Fruit fly (Drosophila melanogaster) whole organism, embryonic: Measurements from ENCODE around the gene Syx8.

Source experiments
- ATbp ChIP-seq: fragments of 200-800 bp; sonication (Bioruptor generic); optimal IDR thresholded peaks from 2 replicates; lab custom pipeline; 2017; ENCODE audit warnings: missing biosample characterization, mild to moderate bottlenecking, missing genetic modification characterization, missing genetic modification reagents
- B-H2 ChIP-seq: fragments of 200-800 bp; sonication (Bioruptor generic); optimal IDR thresholded peaks from 2 replicates; lab custom pipeline; 2018; ENCODE audit warnings: missing biosample characterization, mild to moderate bottlenecking, missing genetic modification characterization
- Bgb ChIP-seq: fragments of 200-800 bp; sonication (Bioruptor generic); IDR thresholded peaks from 2 replicates; pipeline ENCODE4 v1.3.6; 2022; ENCODE audit warnings: missing biosample characterization, missing genetic modification characterization; ENCODE audit not compliant: partially characterized antibody
- BtbVII ChIP-seq: fragments of 200-800 bp; sonication (Bioruptor generic); optimal IDR thresholded peaks from 3 replicates; lab custom pipeline; 2017; ENCODE audit warnings: missing biosample characterization, mild to moderate bottlenecking, missing genetic modification characterization
- CG10654 ChIP-seq: fragments of 200-800 bp; sonication (Bioruptor generic); optimal IDR thresholded peaks from 2 replicates; lab custom pipeline; 2016; ENCODE audit warnings: missing biosample characterization, missing genetic modification characterization
- CG11085 ChIP-seq: fragments of 200-800 bp; sonication (Bioruptor generic); IDR thresholded peaks from 2 replicates; pipeline ENCODE4 v1.3.6; 2022; ENCODE audit warnings: missing biosample characterization, missing genetic modification characterization
- CG12104 ChIP-seq: fragments of 200-800 bp; sonication (Bioruptor generic); optimal IDR thresholded peaks from 3 replicates; lab custom pipeline; 2016; ENCODE audit warnings: missing biosample characterization, missing genetic modification characterization
- CG12744 ChIP-seq: fragments of 200-800 bp; sonication (Bioruptor generic); optimal IDR thresholded peaks from 2 replicates; lab custom pipeline; 2016; ENCODE audit warnings: missing biosample characterization, missing genetic modification characterization
- CG13624 ChIP-seq: fragments of 200-800 bp; sonication (Bioruptor generic); optimal IDR thresholded peaks from 2 replicates; lab custom pipeline; 2016; ENCODE audit warnings: missing biosample characterization, missing genetic modification characterization
- CG13894 ChIP-seq: fragments of 200-800 bp; sonication (Bioruptor generic); optimal IDR thresholded peaks from 3 replicates; lab custom pipeline; 2018; ENCODE audit warnings: missing biosample characterization, mild to moderate bottlenecking, missing genetic modification characterization, moderate library complexity
- CG16863 ChIP-seq: fragments of 200-800 bp; sonication (Bioruptor generic); optimal IDR thresholded peaks from 3 replicates; lab custom pipeline; 2016; ENCODE audit warnings: missing biosample characterization, missing genetic modification characterization
- CG31388 ChIP-seq: fragments of 200-800 bp; sonication (Bioruptor generic); optimal IDR thresholded peaks from 2 replicates; lab custom pipeline; 2016; ENCODE audit warnings: missing biosample characterization, missing genetic modification characterization
- CG3838 ChIP-seq: fragments of 200-800 bp; sonication (Bioruptor generic); optimal IDR thresholded peaks from 3 replicates; lab custom pipeline; 2016; ENCODE audit warnings: missing biosample characterization, missing genetic modification characterization
- CG6791 ChIP-seq: fragments of 200-800 bp; sonication (Bioruptor generic); IDR thresholded peaks from 3 replicates; pipeline ENCODE4 v1.3.6; 2022; ENCODE audit warnings: missing biosample characterization, missing genetic modification characterization; ENCODE audit not compliant: partially characterized antibody
- Chrac-16 ChIP-seq: fragments of 200-800 bp; sonication (Bioruptor generic); optimal IDR thresholded peaks from 3 replicates; lab custom pipeline; 2016; ENCODE audit warnings: missing biosample characterization, missing genetic modification characterization
- CrebB ChIP-seq: fragments of 200-800 bp; sonication (Bioruptor generic); optimal IDR thresholded peaks from 3 replicates; lab custom pipeline; 2018; ENCODE audit warnings: missing biosample characterization, mild to moderate bottlenecking, missing genetic modification characterization
- Dad ChIP-seq: fragments of 200-800 bp; sonication (Bioruptor generic); optimal IDR thresholded peaks from 3 replicates; lab custom pipeline; 2016; ENCODE audit warnings: missing biosample characterization, missing genetic modification characterization
- Dip3 ChIP-seq: fragments of 200-800 bp; sonication (Bioruptor generic); optimal IDR thresholded peaks from 3 replicates; lab custom pipeline; 2016; ENCODE audit warnings: missing biosample characterization, missing genetic modification characterization
- Doc2 ChIP-seq: fragments of 200-800 bp; sonication (Bioruptor generic); IDR thresholded peaks from 2 replicates; pipeline ENCODE4 v1.3.6; 2022; ENCODE audit warnings: missing biosample characterization, missing genetic modification characterization
- Dref ChIP-seq: fragments of 200-800 bp; sonication (Bioruptor generic); IDR thresholded peaks from 2 replicates; pipeline ENCODE4 v1.3.6; 2022; ENCODE audit warnings: missing biosample characterization, missing genetic modification characterization
- Hmr ChIP-seq: fragments of 200-800 bp; sonication (Bioruptor generic); optimal IDR thresholded peaks from 3 replicates; lab custom pipeline; 2017; ENCODE audit warnings: mild to moderate bottlenecking, missing biosample characterization, missing genetic modification reagents, missing genetic modification characterization
- Hmx ChIP-seq: fragments of 200-800 bp; sonication (Bioruptor generic); optimal IDR thresholded peaks from 2 replicates; lab custom pipeline; 2016; ENCODE audit warnings: missing biosample characterization, missing genetic modification characterization
- Mad ChIP-seq: fragments of 200-800 bp; sonication (Bioruptor generic); optimal IDR thresholded peaks from 2 replicates; lab custom pipeline; 2016; ENCODE audit warnings: missing biosample characterization, missing genetic modification characterization
- Mrtf ChIP-seq: fragments of 200-800 bp; sonication (Bioruptor generic); IDR thresholded peaks from 3 replicates; pipeline ENCODE4 v1.3.6; 2022; ENCODE audit warnings: missing biosample characterization, missing genetic modification characterization
- PHDP ChIP-seq: fragments of 200-800 bp; sonication (Bioruptor generic); optimal IDR thresholded peaks from 3 replicates; lab custom pipeline; 2018; ENCODE audit warnings: missing biosample characterization, mild to moderate bottlenecking, missing genetic modification characterization, moderate library complexity
- Pdp1 ChIP-seq, 2 experiments: fragments of 200-800 bp; sonication (Bioruptor generic); optimal IDR thresholded peaks; 3 replicates each; lab custom pipeline; 2016; ENCODE audit warnings: missing biosample characterization in 2 of 2, missing genetic modification characterization in 2 of 2, mild to moderate bottlenecking in 1 of 2, moderate library complexity in 1 of 2
- Ptx1 ChIP-seq: fragments of 200-800 bp; sonication (Bioruptor generic); IDR thresholded peaks from 2 replicates; pipeline ENCODE4 v1.3.6; 2022; ENCODE audit warnings: missing biosample characterization, missing genetic modification characterization
- Ravus ChIP-seq: fragments of 200-800 bp; sonication (Bioruptor generic); IDR thresholded peaks from 2 replicates; pipeline ENCODE4 v1.3.6; 2022; ENCODE audit warnings: missing biosample characterization, missing genetic modification characterization
- Six4 ChIP-seq: fragments of 200-800 bp; sonication (Bioruptor generic); optimal IDR thresholded peaks from 2 replicates; lab custom pipeline; 2016; ENCODE audit warnings: missing biosample characterization, missing genetic modification characterization
- Spps ChIP-seq: fragments of 200-800 bp; sonication (Bioruptor generic); optimal IDR thresholded peaks from 2 replicates; lab custom pipeline; 2018; ENCODE audit warnings: missing biosample characterization, mild to moderate bottlenecking, missing genetic modification characterization
- Vsx1 ChIP-seq: fragments of 200-800 bp; sonication (Bioruptor generic); optimal IDR thresholded peaks from 2 replicates; lab custom pipeline; 2017; ENCODE audit warnings: missing biosample characterization, mild to moderate bottlenecking, missing genetic modification characterization, missing genetic modification reagents
- Xbp1 ChIP-seq: fragments of 200-800 bp; sonication (Bioruptor generic); optimal IDR thresholded peaks from 3 replicates; lab custom pipeline; 2016; ENCODE audit warnings: missing biosample characterization, mild to moderate bottlenecking, missing genetic modification characterization
- ara ChIP-seq: fragments of 200-800 bp; sonication (Bioruptor generic); IDR thresholded peaks from 2 replicates; pipeline ENCODE4 v1.3.6; 2022; ENCODE audit warnings: missing biosample characterization, missing genetic modification characterization
- ash1 ChIP-seq: fragments of 200-800 bp; sonication (Bioruptor generic); optimal IDR thresholded peaks from 2 replicates; lab custom pipeline; 2018; ENCODE audit warnings: missing biosample characterization, mild to moderate bottlenecking, missing genetic modification characterization
- ato ChIP-seq: fragments of 200-800 bp; sonication (Bioruptor generic); IDR thresholded peaks from 2 replicates; pipeline ENCODE4 v1.3.6; 2022; ENCODE audit warnings: missing biosample characterization, missing genetic modification characterization; ENCODE audit not compliant: partially characterized antibody
- cad ChIP-seq: fragments of >200 bp; optimal IDR thresholded peaks from 2 replicates; lab custom pipeline; 2017; ENCODE audit warnings: missing biosample characterization, missing genetic modification characterization
- crp ChIP-seq, 2 experiments: fragments of 200-800 bp; sonication (Bioruptor generic); optimal IDR thresholded peaks; 2 replicates in 1 of 2; 3 replicates in 1 of 2; lab custom pipeline; 2017; ENCODE audit warnings: missing biosample characterization in 2 of 2, missing genetic modification characterization in 2 of 2, mild to moderate bottlenecking in 1 of 2, moderate library complexity in 1 of 2
- exex ChIP-seq: fragments of 200-800 bp; sonication (Bioruptor generic); optimal IDR thresholded peaks from 4 replicates; lab custom pipeline; 2018; ENCODE audit warnings: missing biosample characterization, mild to moderate bottlenecking, missing genetic modification characterization, moderate library complexity
- fd96Cb ChIP-seq: fragments of 200-800 bp; sonication (Bioruptor generic); optimal IDR thresholded peaks from 2 replicates; lab custom pipeline; 2018; ENCODE audit warnings: missing biosample characterization, mild to moderate bottlenecking, missing genetic modification characterization, moderate library complexity
- gcm2 ChIP-seq: fragments of 200-800 bp; sonication (Bioruptor generic); optimal IDR thresholded peaks from 2 replicates; lab custom pipeline; 2016; ENCODE audit warnings: missing biosample characterization, missing genetic modification characterization
- gsb-n ChIP-seq: fragments of 200-800 bp; sonication (Bioruptor generic); optimal IDR thresholded peaks from 3 replicates; lab custom pipeline; 2018; ENCODE audit warnings: missing biosample characterization, mild to moderate bottlenecking, missing genetic modification characterization
- gt ChIP-seq: fragments of 200-800 bp; sonication (Bioruptor generic); IDR thresholded peaks from 2 replicates; pipeline ENCODE4 v1.3.6; 2022; ENCODE audit warnings: missing biosample characterization, missing genetic modification characterization
- jigr1 ChIP-seq: fragments of 200-800 bp; sonication (Bioruptor generic); IDR thresholded peaks from 3 replicates; pipeline ENCODE4 v1.3.6; 2022; ENCODE audit warnings: missing biosample characterization, missing genetic modification characterization
- jumu ChIP-seq: fragments of 200-800 bp; sonication (Bioruptor generic); optimal IDR thresholded peaks from 3 replicates; lab custom pipeline; 2016; ENCODE audit warnings: missing biosample characterization, missing genetic modification characterization
- kay ChIP-seq: fragments of 200-800 bp; sonication (Bioruptor generic); optimal IDR thresholded peaks from 2 replicates; lab custom pipeline; 2016; ENCODE audit warnings: missing biosample characterization, missing genetic modification characterization
- mam ChIP-seq: fragments of 200-800 bp; sonication (Bioruptor generic); optimal IDR thresholded peaks from 3 replicates; lab custom pipeline; 2016; ENCODE audit warnings: missing biosample characterization, missing genetic modification characterization
- mirr ChIP-seq: fragments of 200-800 bp; sonication (Bioruptor generic); optimal IDR thresholded peaks from 3 replicates; lab custom pipeline; 2018; ENCODE audit warnings: missing biosample characterization, mild to moderate bottlenecking, missing genetic modification characterization
- pita ChIP-seq: fragments of 200-800 bp; sonication (Bioruptor generic); optimal IDR thresholded peaks from 2 replicates; lab custom pipeline; 2017; ENCODE audit warnings: missing biosample characterization, mild to moderate bottlenecking, missing genetic modification characterization
- ro ChIP-seq: fragments of 200-800 bp; sonication (Bioruptor generic); IDR thresholded peaks from 2 replicates; pipeline ENCODE4 v1.3.6; 2022; ENCODE audit warnings: missing biosample characterization, missing genetic modification characterization
- sima ChIP-seq: fragments of 200-800 bp; sonication (Bioruptor generic); optimal IDR thresholded peaks from 2 replicates; lab custom pipeline; 2016; ENCODE audit warnings: missing biosample characterization, missing genetic modification characterization
- ssp ChIP-seq: fragments of 200-800 bp; sonication (Bioruptor generic); IDR thresholded peaks from 2 replicates; pipeline ENCODE4 v1.3.6; 2022; ENCODE audit warnings: missing biosample characterization, missing genetic modification characterization
- stc ChIP-seq: fragments of 200-800 bp; sonication (Bioruptor generic); IDR thresholded peaks from 2 replicates; pipeline ENCODE4 v1.3.6; 2022; ENCODE audit warnings: missing biosample characterization, missing genetic modification characterization
- tx ChIP-seq: fragments of 200-800 bp; sonication (Bioruptor generic); optimal IDR thresholded peaks from 2 replicates; lab custom pipeline; 2016; ENCODE audit warnings: missing biosample characterization, missing genetic modification characterization

Syx8 gene

dm6 chr3L:16612972-16613371 is 26.1 kb upstream of the Syx8 start (continued):
- TF ChIP-seq pita (GFP tag; lab: Kevin White, UChicago) (no peak), Dref (GFP tag; lab: Robert Waterston, UW) (peak; percentile 35; the same call in 1 of the 2 replicates), jumu (GFP tag; lab: Kevin White, UChicago) (no peak), jigr1 (no peak), B-H2 (GFP tag; lab: Kevin White, UChicago) (no peak), Spps (tag; lab: Kevin White, UChicago) (no peak), CG10654 (GFP tag; lab: Kevin White, UChicago) (no peak), Hmx (GFP tag; lab: Kevin White, UChicago) (no peak), CG13894 (tag; lab: Kevin White, UChicago) (no peak), exex (tag; lab: Kevin White, UChicago) (peak; percentile 45), ato (GFP tag; lab: Robert Waterston, UW) (no peak), PHDP (tag; lab: Kevin White, UChicago) (no peak), crp (GFP tag; optimal IDR thresholded peaks at IDR 0.05; lab: Kevin White, UChicago) (no peak), gsb-n (tag; lab: Kevin White, UChicago) (no peak), ara (GFP tag; lab: Robert Waterston, UW) (no peak), kay (GFP tag; lab: Kevin White, UChicago) (peak; percentile 62), CG12104 (GFP tag; lab: Kevin White, UChicago) (no peak), fd96Cb (tag; lab: Kevin White, UChicago) (no peak), CG6791 (GFP tag; lab: Robert Waterston, UW) (no peak), sima (no peak), ssp (GFP tag; lab: Robert Waterston, UW) (no peak), Mrtf (GFP tag; lab: Robert Waterston, UW) (no peak), Bgb (GFP tag; lab: Robert Waterston, UW) (no peak), Hmr (GFP tag; lab: Kevin White, UChicago) (peak; percentile 5), CG11085 (no peak), tx (GFP tag; lab: Kevin White, UChicago) (no peak), stc (peak; percentile 6; the same call in 1 of the 2 replicates), ATbp (no peak), Xbp1 (no peak), Pdp1 (GFP tag; optimal IDR thresholded peaks at IDR 0.05; lab: Kevin White, UChicago) (no peak), cad (no peak), CG16863 (GFP tag; lab: Kevin White, UChicago) (no peak), Mad (GFP tag; lab: Kevin White, UChicago) (no peak), CG3838 (GFP tag; lab: Kevin White, UChicago) (no peak), Six4 (GFP tag; lab: Kevin White, UChicago) (no peak), ash1 (GFP tag; lab: Kevin White, UChicago) (no peak), gcm2 (GFP tag; lab: Kevin White, UChicago) (no peak), Ravus (GFP tag; lab: Robert Waterston, UW) (no peak), Vsx1 (no peak), CrebB (tag; lab: Kevin White, UChicago) (no peak), Doc2 (GFP tag; lab: Robert Waterston, UW) (no peak), CG31388 (GFP tag; lab: Kevin White, UChicago) (no peak), BtbVII (no peak), Chrac-16 (no peak), Dad (GFP tag; lab: Kevin White, UChicago) (no peak), CG12744 (no peak), ro (GFP tag; lab: Robert Waterston, UW) (no peak), CG13624 (GFP tag; lab: Kevin White, UChicago) (no peak), mam (GFP tag; lab: Kevin White, UChicago) (peak; percentile 18), gt (no peak), Ptx1 (no peak), mirr (no peak), Dip3 (GFP tag; lab: Kevin White, UChicago) (no peak)
